Fruit fly (Drosophila melanogaster): ENCODE measurements around the gene btn.

Gene btn

DNA sequence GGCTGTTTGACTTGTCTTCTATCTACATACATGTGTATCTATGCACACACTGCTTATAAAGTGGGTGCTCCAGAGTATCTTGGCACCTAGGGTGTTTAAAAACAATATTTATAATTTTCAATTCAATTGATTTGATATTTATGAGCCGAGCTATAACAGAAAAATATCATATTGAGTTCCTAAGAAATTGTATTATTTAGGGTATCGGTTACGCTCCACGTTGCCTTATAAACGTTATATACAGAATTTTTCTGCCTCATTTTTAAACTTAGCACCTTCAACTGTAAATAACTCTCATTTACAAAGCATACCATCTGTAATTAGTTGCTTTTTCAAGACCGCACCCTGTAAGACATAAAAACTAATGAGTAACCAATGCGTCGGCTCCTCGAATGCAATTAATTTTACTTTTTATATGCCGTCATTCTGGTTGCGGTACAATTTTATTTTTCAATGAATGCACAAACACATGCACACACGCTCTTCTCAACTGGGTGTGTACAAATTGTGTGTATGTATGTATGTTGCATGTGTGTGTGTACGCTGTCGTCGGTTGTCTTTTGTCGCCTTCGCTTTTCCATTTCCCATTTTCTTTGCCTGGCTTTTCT, 4.3 kb upstream of the btn start (continued):
- no peak for TF ChIP-seq CHES-1-like (GFP tag; optimal IDR thresholded peaks at IDR 0.05)
- TF ChIP-seq CG10321 (GFP tag; IDR thresholded peaks at IDR 0.05) = no peak
- TF ChIP-seq CG13775 (GFP tag; optimal IDR thresholded peaks at IDR 0.05) = peak; percentile 63
- no peak for TF ChIP-seq scrt (GFP tag; optimal IDR thresholded peaks at IDR 0.05)
- no peak for TF ChIP-seq CG1024 (GFP tag; IDR thresholded peaks at IDR 0.05)
- TF ChIP-seq trh (GFP tag; optimal IDR thresholded peaks at IDR 0.05) = peak; percentile 22
- TF ChIP-seq mam (GFP tag; optimal IDR thresholded peaks at IDR 0.05) = peak; percentile 20
- peak; percentile 56 for TF ChIP-seq NC2α (GFP tag; optimal IDR thresholded peaks at IDR 0.05)
- peak; percentile 28 for TF ChIP-seq TFAM (GFP tag; optimal IDR thresholded peaks at IDR 0.05)
- TF ChIP-seq fd102C (GFP tag; optimal IDR thresholded peaks at IDR 0.05) = peak; percentile 17
- no peak for TF ChIP-seq wdn (GFP tag; IDR thresholded peaks at IDR 0.05)
- no peak for TF ChIP-seq CG1792 (GFP tag; optimal IDR thresholded peaks at IDR 0.05)
- TF ChIP-seq Atf6 (GFP tag; IDR thresholded peaks at IDR 0.05) = no peak
- TF ChIP-seq CG17186 (GFP tag; optimal IDR thresholded peaks at IDR 0.05) = peak; percentile 52
- no peak for TF ChIP-seq tna (GFP tag; IDR thresholded peaks at IDR 0.05; ENCODE audit: partially characterized antibody)
- no peak for TF ChIP-seq ham (GFP tag; IDR thresholded peaks at IDR 0.05)
- no peak for TF ChIP-seq CG31224 (GFP tag; IDR thresholded peaks at IDR 0.05)
- no peak for TF ChIP-seq CG3163 (GFP tag; optimal IDR thresholded peaks at IDR 0.05)
- no peak for TF ChIP-seq MBD-R2 (GFP tag; IDR thresholded peaks at IDR 0.05)
- no peak for TF ChIP-seq CG11695 (GFP tag; IDR thresholded peaks at IDR 0.05)
- peak; percentile 40 for TF ChIP-seq Mes4 (GFP tag; optimal IDR thresholded peaks at IDR 0.05)
- TF ChIP-seq CG8388 (GFP tag; optimal IDR thresholded peaks at IDR 0.05) = peak; percentile 77
- TF ChIP-seq bcd (GFP tag; optimal IDR thresholded peaks at IDR 0.05) = peak; percentile 63
- peak; percentile 36 for TF ChIP-seq CG6654 (GFP tag; optimal IDR thresholded peaks at IDR 0.05)
- TF ChIP-seq lov (optimal IDR thresholded peaks at IDR 0.05) = no peak
- TF ChIP-seq lov (GFP tag; IDR thresholded peaks at IDR 0.05) = no peak
- TF ChIP-seq hbn (GFP tag; IDR thresholded peaks at IDR 0.05; ENCODE audit: partially characterized antibody) = no peak
- peak; percentile 64 for TF ChIP-seq Xbp1 (GFP tag; optimal IDR thresholded peaks at IDR 0.05)
- peak; percentile 12; the same call in 1 of the 2 replicates for TF ChIP-seq vvl (GFP tag; IDR thresholded peaks at IDR 0.05)
- no peak for TF ChIP-seq BEAF-32 (GFP tag; optimal IDR thresholded peaks at IDR 0.05)
- TF ChIP-seq CG11723 (GFP tag; optimal IDR thresholded peaks at IDR 0.05) = peak; percentile 42
- TF ChIP-seq CG34224 (GFP tag; IDR thresholded peaks at IDR 0.05; ENCODE audit: partially characterized antibody) = no peak
- TF ChIP-seq Nf-YC (tag; optimal IDR thresholded peaks at IDR 0.05) = no peak
- TF ChIP-seq CG13296 (GFP tag; optimal IDR thresholded peaks at IDR 0.05) = no peak
- TF ChIP-seq Lim3 (GFP tag; IDR thresholded peaks at IDR 0.05) = no peak
- TF ChIP-seq CG10267 (tag; optimal IDR thresholded peaks at IDR 0.05) = peak; percentile 65
- peak; percentile 31 for TF ChIP-seq grn (GFP tag; optimal IDR thresholded peaks at IDR 0.05)
- no peak for TF ChIP-seq Rx (GFP tag; IDR thresholded peaks at IDR 0.05)
- TF ChIP-seq CG8281 (tag; optimal IDR thresholded peaks at IDR 0.05) = no peak
- peak; percentile 30; the same call in 1 of the 2 replicates for TF ChIP-seq lmd (GFP tag; IDR thresholded peaks at IDR 0.05)
- no peak for TF ChIP-seq CG32767 (GFP tag; IDR thresholded peaks at IDR 0.05)
- peak; percentile 42 for TF ChIP-seq CG6813 (GFP tag; optimal IDR thresholded peaks at IDR 0.05)
- no peak for TF ChIP-seq CG6765 (GFP tag; optimal IDR thresholded peaks at IDR 0.05)
- TF ChIP-seq h (optimal IDR thresholded peaks at IDR 0.05) = no peak
- peak; percentile 35 for TF ChIP-seq CG15011 (GFP tag; optimal IDR thresholded peaks at IDR 0.05)
- no peak for TF ChIP-seq D (optimal IDR thresholded peaks at IDR 0.05)
- TF ChIP-seq D (GFP tag; optimal IDR thresholded peaks at IDR 0.05) = peak; percentile 81
- TF ChIP-seq CG12659 (GFP tag; optimal IDR thresholded peaks at IDR 0.05) = peak; percentile 60
- TF ChIP-seq CG9609 (GFP tag; optimal IDR thresholded peaks at IDR 0.05) = peak; percentile 1
- TF ChIP-seq CG17802 (tag; optimal IDR thresholded peaks at IDR 0.05) = peak; percentile 12
- TF ChIP-seq H2.0 (GFP tag; IDR thresholded peaks at IDR 0.05) = no peak

Measured in whole organism, embryonic.